Worm (Caenorhabditis elegans): ENCODE measurements around the gene srt-74.
A peak's percentile ranks its signal among the peaks of the same experiment; 100 is the strongest.

The srt-74 gene

ce11 chrV:14282222-14282709 lies at the start of gene srt-74, which contains the start of gene F40G12.9:
Gene srt-74, minus strand, starts transcription at chrV:14282322.
Gene F40G12.9, plus strand, starts transcription at chrV:14282659.
- TF ChIP-seq sox-4 (tag; optimal IDR thresholded peaks at IDR 0.05) (no peak), lin-11 (tag; optimal IDR thresholded peaks at IDR 0.05) (no peak), pax-1 (tag; optimal IDR thresholded peaks at IDR 0.05) (no peak)

- TF ChIP-seq hlh-8 (tag; optimal IDR thresholded peaks at IDR 0.05), result no peak
- TF ChIP-seq pqm-1 (tag; optimal IDR thresholded peaks at IDR 0.05), result no peak
- TF ChIP-seq syd-9 (tag; optimal IDR thresholded peaks at IDR 0.05), result no peak
- no peak for TF ChIP-seq odd-2 (tag; optimal IDR thresholded peaks at IDR 0.05)
- no peak for TF ChIP-seq ceh-19 (GFP tag; optimal IDR thresholded peaks at IDR 0.05)
- no peak for TF ChIP-seq ets-4 (tag; optimal IDR thresholded peaks at IDR 0.05)
- TF ChIP-seq unc-42 (tag; optimal IDR thresholded peaks at IDR 0.05), result no peak
- no peak for TF ChIP-seq gmeb-2 (tag; optimal IDR thresholded peaks at IDR 0.05)
- no peak for TF ChIP-seq sox-2 (GFP tag; IDR thresholded peaks at IDR 0.05)
- TF ChIP-seq hlh-6 (tag; optimal IDR thresholded peaks at IDR 0.05), result no peak
Measured at ce11 chrV:14331477-14331876, 49.4 kb upstream of the srt-74 start, which contains the start of gene F47B8.8. Gene F47B8.8, plus strand, starts transcription at chrV:14331733.

- TF ChIP-seq ceh-48 (tag; optimal IDR thresholded peaks at IDR 0.05), result no peak
- TF ChIP-seq eyg-1 (tag; optimal IDR thresholded peaks at IDR 0.05), result no peak
- no peak for TF ChIP-seq sox-2 (GFP tag; IDR thresholded peaks at IDR 0.05)
- TF ChIP-seq ceh-6 (GFP tag; optimal IDR thresholded peaks at IDR 0.05), result no peak
- no peak for TF ChIP-seq syd-9 (tag; optimal IDR thresholded peaks at IDR 0.05)
- TF ChIP-seq dmd-4 (tag; optimal IDR thresholded peaks at IDR 0.05; ENCODE audit: borderline replicate concordance), result no peak
- no peak for TF ChIP-seq C38D4.7 (GFP tag; optimal IDR thresholded peaks at IDR 0.05)
- TF ChIP-seq ama-1 (optimal IDR thresholded peaks at IDR 0.05), result no peak
- no peak for TF ChIP-seq ceh-31 (tag; optimal IDR thresholded peaks at IDR 0.05)
- TF ChIP-seq fkh-10 (GFP tag; optimal IDR thresholded peaks at IDR 0.05), result no peak
- no peak for TF ChIP-seq ceh-14 (tag; optimal IDR thresholded peaks at IDR 0.05)
- no peak for TF ChIP-seq npax-4 (tag; optimal IDR thresholded peaks at IDR 0.05)
Measured at ce11 chrV:14328806-14329205, 46.7 kb upstream of the srt-74 start, which contains the start of gene pepm-1. Gene pepm-1, plus strand, starts transcription at chrV:14329106.

ce11 chrV:14327776-14328175 lies 45.7 kb upstream of the srt-74 start, which contains the start of gene F47B8.5:
Gene F47B8.5, minus strand, starts transcription at chrV:14327876.
- TF ChIP-seq dmd-4 (tag; optimal IDR thresholded peaks at IDR 0.05; ENCODE audit: borderline replicate concordance) (no peak), zip-5 (tag; optimal IDR thresholded peaks at IDR 0.05) (no peak), pax-1 (tag; optimal IDR thresholded peaks at IDR 0.05) (no peak), tbx-7 (tag; optimal IDR thresholded peaks at IDR 0.05) (no peak), ama-1 (optimal IDR thresholded peaks at IDR 0.05) (no peak), pqm-1 (tag; optimal IDR thresholded peaks at IDR 0.05) (no peak), elt-4 (tag; optimal IDR thresholded peaks at IDR 0.05) (no peak), lim-6 (tag; optimal IDR thresholded peaks at IDR 0.05) (no peak)

- TF ChIP-seq ztf-16 (tag; optimal IDR thresholded peaks at IDR 0.05) (no peak), pat-9 (tag; optimal IDR thresholded peaks at IDR 0.05) (no peak), ceh-2 (tag; optimal IDR thresholded peaks at IDR 0.05) (no peak), unc-55 (GFP tag; optimal IDR thresholded peaks at IDR 0.05) (no peak), pag-3 (tag; optimal IDR thresholded peaks at IDR 0.05; ENCODE audit: borderline replicate concordance) (peak; percentile 4), elt-4 (tag; optimal IDR thresholded peaks at IDR 0.05) (peak; percentile 42), npax-4 (tag; optimal IDR thresholded peaks at IDR 0.05) (no peak), nfya-1 (tag; optimal IDR thresholded peaks at IDR 0.05) (no peak), fkh-6 (tag; optimal IDR thresholded peaks at IDR 0.05) (no peak), ceh-31 (tag; optimal IDR thresholded peaks at IDR 0.05) (no peak)
Measured at ce11 chrV:14324502-14325467, 42.7 kb upstream of the srt-74 start, which contains the start of the genes F47B8.4 and F47B8.18. Gene F47B8.4, minus strand, starts transcription at chrV:14324673. Gene F47B8.18, minus strand, starts transcription at chrV:14325464.

Measured in whole organism, late embryonic.